Fruit fly (Drosophila melanogaster) whole organism, embryonic: ENCODE results near the gene CG14440.

Source experiments
- ATbp ChIP-seq: fragments of 200-800 bp; sonication (Bioruptor generic); optimal IDR thresholded peaks from 2 replicates; lab custom pipeline; 2017; ENCODE audit warnings: missing biosample characterization, mild to moderate bottlenecking, missing genetic modification characterization, missing genetic modification reagents
- Asciz ChIP-seq: fragments of 200-800 bp; sonication (Bioruptor generic); optimal IDR thresholded peaks from 2 replicates; lab custom pipeline; 2017; ENCODE audit warnings: missing biosample characterization, mild to moderate bottlenecking, missing genetic modification characterization, missing genetic modification reagents
- B-H2 ChIP-seq: fragments of 200-800 bp; sonication (Bioruptor generic); optimal IDR thresholded peaks from 2 replicates; lab custom pipeline; 2018; ENCODE audit warnings: missing biosample characterization, mild to moderate bottlenecking, missing genetic modification characterization
- CG10209 ChIP-seq: fragments of 200-800 bp; sonication (Bioruptor generic); optimal IDR thresholded peaks from 3 replicates; lab custom pipeline; 2017; ENCODE audit warnings: missing biosample characterization, mild to moderate bottlenecking, missing genetic modification characterization, missing genetic modification reagents
- CG10565 ChIP-seq: fragments of 200-800 bp; sonication (Bioruptor generic); optimal IDR thresholded peaks from 3 replicates; lab custom pipeline; 2016; ENCODE audit warnings: missing biosample characterization, mild to moderate bottlenecking, missing genetic modification characterization
- CG11085 ChIP-seq: fragments of 200-800 bp; sonication (Bioruptor generic); IDR thresholded peaks from 2 replicates; pipeline ENCODE4 v1.3.6; 2022; ENCODE audit warnings: missing biosample characterization, missing genetic modification characterization
- CG11696 ChIP-seq: fragments of 200-800 bp; sonication (Bioruptor generic); IDR thresholded peaks from 2 replicates; pipeline ENCODE4 v1.3.6; 2022; ENCODE audit warnings: missing biosample characterization, missing genetic modification characterization
- CG12236 ChIP-seq: fragments of 200-800 bp; sonication (Bioruptor generic); optimal IDR thresholded peaks from 2 replicates; lab custom pipeline; 2016; ENCODE audit warnings: missing biosample characterization, missing genetic modification characterization
- CG12769 ChIP-seq: fragments of 200-800 bp; sonication (Bioruptor generic); optimal IDR thresholded peaks from 2 replicates; lab custom pipeline; 2019; ENCODE audit warnings: missing biosample characterization, mild to moderate bottlenecking, missing genetic modification characterization, moderate library complexity
- CG13123 ChIP-seq: fragments of 200-800 bp; sonication (Bioruptor generic); optimal IDR thresholded peaks from 2 replicates; lab custom pipeline; 2016; ENCODE audit warnings: missing biosample characterization, missing genetic modification characterization
- CG15269 ChIP-seq: fragments of 200-800 bp; sonication (Bioruptor generic); optimal IDR thresholded peaks from 2 replicates; lab custom pipeline; 2018; ENCODE audit warnings: missing biosample characterization, mild to moderate bottlenecking, missing genetic modification characterization, moderate library complexity
- CG15479 ChIP-seq: fragments of 200-800 bp; sonication (Bioruptor generic); optimal IDR thresholded peaks from 3 replicates; lab custom pipeline; 2019; ENCODE audit warnings: missing biosample characterization, mild to moderate bottlenecking, missing genetic modification characterization, moderate library complexity
- CG16815 ChIP-seq: fragments of 200-800 bp; sonication (Bioruptor generic); optimal IDR thresholded peaks from 3 replicates; lab custom pipeline; 2017; ENCODE audit warnings: missing biosample characterization, mild to moderate bottlenecking, missing genetic modification characterization
- CG1792 ChIP-seq: fragments of 200-800 bp; sonication (Bioruptor generic); optimal IDR thresholded peaks from 2 replicates; lab custom pipeline; 2016; ENCODE audit warnings: missing biosample characterization, missing genetic modification characterization
- CG18599 ChIP-seq: fragments of 200-800 bp; sonication (Bioruptor generic); optimal IDR thresholded peaks from 3 replicates; lab custom pipeline; 2017; ENCODE audit warnings: missing biosample characterization, missing genetic modification characterization, mild to moderate bottlenecking, moderate library complexity, missing genetic modification reagents
- CG2875 ChIP-seq: fragments of 200-800 bp; sonication (Bioruptor generic); optimal IDR thresholded peaks from 2 replicates; lab custom pipeline; 2017; ENCODE audit warnings: missing biosample characterization, mild to moderate bottlenecking, missing genetic modification characterization, missing genetic modification reagents
- CG2889 ChIP-seq: fragments of 200-800 bp; sonication (Bioruptor generic); IDR thresholded peaks from 3 replicates; pipeline ENCODE4 v1.3.6; 2022; ENCODE audit warnings: missing biosample characterization, missing genetic modification characterization
- CG31365 ChIP-seq: fragments of 200-800 bp; sonication (Bioruptor generic); optimal IDR thresholded peaks from 2 replicates; lab custom pipeline; 2018; ENCODE audit warnings: missing biosample characterization, mild to moderate bottlenecking, missing genetic modification characterization
- CG33213 ChIP-seq: fragments of 200-800 bp; sonication (Bioruptor generic); optimal IDR thresholded peaks from 3 replicates; lab custom pipeline; 2016; ENCODE audit warnings: missing biosample characterization, missing genetic modification characterization
- CG4328 ChIP-seq: fragments of 200-800 bp; sonication (Bioruptor generic); optimal IDR thresholded peaks from 3 replicates; lab custom pipeline; 2017; ENCODE audit warnings: missing biosample characterization, missing genetic modification reagents, missing genetic modification characterization
- CG5180 ChIP-seq: fragments of 200-800 bp; sonication (Bioruptor generic); optimal IDR thresholded peaks from 3 replicates; lab custom pipeline; 2017; ENCODE audit warnings: missing biosample characterization, missing genetic modification characterization, mild to moderate bottlenecking, moderate library complexity, missing genetic modification reagents
- CG8290 ChIP-seq, 3 experiments: fragments of 200-800 bp; sonication (Bioruptor generic); optimal IDR thresholded peaks; 2 replicates each; lab custom pipeline; 2016 to 2019; ENCODE audit warnings: missing biosample characterization in 3 of 3, missing genetic modification characterization in 3 of 3, mild to moderate bottlenecking in 2 of 3, moderate library complexity in 1 of 3
- CG8944 ChIP-seq: fragments of 200-800 bp; sonication (Bioruptor generic); optimal IDR thresholded peaks from 3 replicates; lab custom pipeline; 2016; ENCODE audit warnings: missing biosample characterization, missing genetic modification characterization
- CG9609 ChIP-seq: fragments of 200-800 bp; sonication (Bioruptor generic); optimal IDR thresholded peaks from 3 replicates; lab custom pipeline; 2016; ENCODE audit warnings: missing biosample characterization, missing genetic modification characterization
- D19A ChIP-seq: fragments of 200-800 bp; optimal IDR thresholded peaks from 3 replicates; lab custom pipeline; 2019; ENCODE audit warnings: missing biosample characterization, mild to moderate bottlenecking, missing genetic modification characterization, moderate library complexity
- D19B ChIP-seq: fragments of 200-800 bp; sonication (Bioruptor generic); optimal IDR thresholded peaks from 2 replicates; lab custom pipeline; 2017; ENCODE audit warnings: missing biosample characterization, mild to moderate bottlenecking, missing genetic modification characterization
- Dref ChIP-seq: fragments of 200-800 bp; sonication (Bioruptor generic); IDR thresholded peaks from 2 replicates; pipeline ENCODE4 v1.3.6; 2022; ENCODE audit warnings: missing biosample characterization, missing genetic modification characterization
- E2f1 ChIP-seq: fragments of 200-800 bp; sonication (Bioruptor generic); IDR thresholded peaks from 2 replicates; pipeline ENCODE4 v1.3.6; 2022; ENCODE audit warnings: missing biosample characterization, missing genetic modification characterization
- Fer2 ChIP-seq: fragments of 200-800 bp; sonication (Bioruptor generic); optimal IDR thresholded peaks from 2 replicates; lab custom pipeline; 2018; ENCODE audit warnings: missing biosample characterization, mild to moderate bottlenecking, missing genetic modification characterization, moderate library complexity
- HLH54F ChIP-seq: fragments of 200-800 bp; sonication (Bioruptor generic); optimal IDR thresholded peaks from 3 replicates; lab custom pipeline; 2016; ENCODE audit warnings: missing biosample characterization, missing genetic modification characterization
- Hmr ChIP-seq: fragments of 200-800 bp; sonication (Bioruptor generic); optimal IDR thresholded peaks from 3 replicates; lab custom pipeline; 2017; ENCODE audit warnings: mild to moderate bottlenecking, missing biosample characterization, missing genetic modification reagents, missing genetic modification characterization
- Hmx ChIP-seq: fragments of 200-800 bp; sonication (Bioruptor generic); optimal IDR thresholded peaks from 2 replicates; lab custom pipeline; 2016; ENCODE audit warnings: missing biosample characterization, missing genetic modification characterization
- MTF-1 ChIP-seq: fragments of 200-800 bp; sonication (Bioruptor generic); optimal IDR thresholded peaks from 2 replicates; lab custom pipeline; 2018; ENCODE audit warnings: missing biosample characterization, mild to moderate bottlenecking, missing genetic modification characterization, borderline replicate concordance
- Neu2 ChIP-seq: fragments of 200-800 bp; sonication (Bioruptor generic); optimal IDR thresholded peaks from 3 replicates; lab custom pipeline; 2016; ENCODE audit warnings: missing biosample characterization, missing genetic modification characterization, borderline replicate concordance
- bbx ChIP-seq: fragments of 200-800 bp; sonication (Bioruptor generic); IDR thresholded peaks from 2 replicates; pipeline ENCODE4 v1.3.6; 2022; ENCODE audit warnings: missing biosample characterization, missing genetic modification characterization; ENCODE audit not compliant: partially characterized antibody
- dan ChIP-seq: fragments of 200-800 bp; sonication (Bioruptor generic); IDR thresholded peaks from 2 replicates; pipeline ENCODE4 v1.3.6; 2022; ENCODE audit warnings: missing biosample characterization, missing genetic modification characterization
- exex ChIP-seq: fragments of 200-800 bp; sonication (Bioruptor generic); optimal IDR thresholded peaks from 4 replicates; lab custom pipeline; 2018; ENCODE audit warnings: missing biosample characterization, mild to moderate bottlenecking, missing genetic modification characterization, moderate library complexity
- gfzf ChIP-seq: fragments of 200-800 bp; sonication (Bioruptor generic); optimal IDR thresholded peaks from 2 replicates; lab custom pipeline; 2016; ENCODE audit warnings: missing biosample characterization, mild to moderate bottlenecking, missing genetic modification characterization, moderate library complexity
- gsb ChIP-seq: fragments of 200-800 bp; sonication (Bioruptor generic); IDR thresholded peaks from 2 replicates; pipeline ENCODE4 v1.3.6; 2022; ENCODE audit warnings: missing biosample characterization, missing genetic modification characterization
- ham ChIP-seq: fragments of 200-800 bp; sonication (Bioruptor generic); IDR thresholded peaks from 2 replicates; pipeline ENCODE4 v1.3.6; 2022; ENCODE audit warnings: missing biosample characterization, missing genetic modification characterization
- hbn ChIP-seq: fragments of 200-800 bp; sonication (Bioruptor generic); IDR thresholded peaks from 2 replicates; pipeline ENCODE4 v1.3.6; 2022; ENCODE audit warnings: missing biosample characterization, missing genetic modification characterization; ENCODE audit not compliant: partially characterized antibody
- ind ChIP-seq: fragments of 200-800 bp; sonication (Bioruptor generic); optimal IDR thresholded peaks from 3 replicates; lab custom pipeline; 2016; ENCODE audit warnings: missing biosample characterization, missing genetic modification characterization
- inv ChIP-seq: fragments of 200-800 bp; sonication (Bioruptor generic); IDR thresholded peaks from 2 replicates; pipeline ENCODE4 v1.3.6; 2022; ENCODE audit warnings: missing biosample characterization, missing genetic modification characterization; ENCODE audit not compliant: partially characterized antibody
- jigr1 ChIP-seq: fragments of 200-800 bp; sonication (Bioruptor generic); IDR thresholded peaks from 3 replicates; pipeline ENCODE4 v1.3.6; 2022; ENCODE audit warnings: missing biosample characterization, missing genetic modification characterization
- jing ChIP-seq: fragments of 200-800 bp; sonication (Bioruptor generic); optimal IDR thresholded peaks from 2 replicates; lab custom pipeline; 2018; ENCODE audit warnings: missing biosample characterization, mild to moderate bottlenecking, missing genetic modification characterization
- ken ChIP-seq: fragments of 200-800 bp; sonication (Bioruptor generic); IDR thresholded peaks from 3 replicates; pipeline ENCODE4 v1.3.6; 2022; ENCODE audit warnings: missing biosample characterization, missing genetic modification characterization
- lbe ChIP-seq: fragments of 200-800 bp; sonication (Bioruptor generic); optimal IDR thresholded peaks from 2 replicates; lab custom pipeline; 2016; ENCODE audit warnings: missing biosample characterization, mild to moderate bottlenecking, missing genetic modification characterization
- p53 ChIP-seq: fragments of 200-800 bp; sonication (Bioruptor generic); optimal IDR thresholded peaks from 2 replicates; lab custom pipeline; 2016; ENCODE audit warnings: missing biosample characterization, missing genetic modification characterization
- salm ChIP-seq: fragments of 200-800 bp; sonication (Bioruptor generic); optimal IDR thresholded peaks from 2 replicates; lab custom pipeline; 2018; ENCODE audit warnings: missing biosample characterization, mild to moderate bottlenecking, missing genetic modification characterization
- sug ChIP-seq: fragments of 200-800 bp; optimal IDR thresholded peaks from 2 replicates; lab custom pipeline; 2019; ENCODE audit warnings: missing biosample characterization, mild to moderate bottlenecking, missing genetic modification characterization, moderate library complexity
- tx ChIP-seq: fragments of 200-800 bp; sonication (Bioruptor generic); optimal IDR thresholded peaks from 2 replicates; lab custom pipeline; 2016; ENCODE audit warnings: missing biosample characterization, missing genetic modification characterization

The CG14440 gene

dm6 chrX:6719968-6720367 is 21.6 kb upstream of the CG14440 start (continued):
- no peak for TF ChIP-seq exex (tag; lab: Kevin White, UChicago)
- peak; percentile 40 for TF ChIP-seq CG18599
- no peak for TF ChIP-seq bbx
- no peak for TF ChIP-seq ham (GFP tag; lab: Robert Waterston, UW)
- TF ChIP-seq CG2889 (GFP tag; lab: Robert Waterston, UW) = no peak
- peak; percentile 35 for TF ChIP-seq CG10209
- no peak for TF ChIP-seq Neu2 (GFP tag; lab: Kevin White, UChicago)
- no peak for TF ChIP-seq CG15479 (GFP tag; lab: Kevin White, UChicago)
- peak; percentile 34 for TF ChIP-seq Hmr (GFP tag; lab: Kevin White, UChicago)
- no peak for TF ChIP-seq B-H2
- no peak for TF ChIP-seq CG16815
- no peak for TF ChIP-seq ind (GFP tag; lab: Kevin White, UChicago)
- TF ChIP-seq CG5180 (GFP tag; lab: Kevin White, UChicago) = peak; percentile 18
- TF ChIP-seq CG12769 (tag; lab: Kevin White, UChicago) = peak; percentile 7
- TF ChIP-seq salm = no peak
- TF ChIP-seq gfzf (GFP tag; lab: Kevin White, UChicago) = no peak
- TF ChIP-seq CG1792 = no peak
- TF ChIP-seq CG31365 (tag; lab: Kevin White, UChicago) = no peak
- TF ChIP-seq CG8944 (GFP tag; lab: Kevin White, UChicago) = no peak
- no peak for TF ChIP-seq Dref (GFP tag; lab: Robert Waterston, UW)
- TF ChIP-seq CG9609 (GFP tag; lab: Kevin White, UChicago) = no peak
- TF ChIP-seq CG8290 (GFP tag; optimal IDR thresholded peaks at IDR 0.05; lab: Kevin White, UChicago) = no peak
- TF ChIP-seq CG8290 (tag; optimal IDR thresholded peaks at IDR 0.05; lab: Kevin White, UChicago) = peak in 1 of 2 experiments; percentile 1
- no peak for TF ChIP-seq Hmx (GFP tag; lab: Kevin White, UChicago)
- TF ChIP-seq ATbp (GFP tag; lab: Kevin White, UChicago) = peak; percentile 52
- no peak for TF ChIP-seq ken (GFP tag; lab: Robert Waterston, UW)
- TF ChIP-seq CG11085 (GFP tag; lab: Robert Waterston, UW) = no peak
- TF ChIP-seq CG10565 (GFP tag; lab: Kevin White, UChicago) = no peak
- TF ChIP-seq gsb (GFP tag; lab: Robert Waterston, UW) = no peak
- no peak for TF ChIP-seq E2f1
- no peak for TF ChIP-seq hbn (GFP tag; lab: Robert Waterston, UW)
- TF ChIP-seq sug (tag; lab: Kevin White, UChicago) = peak; percentile 8
- no peak for TF ChIP-seq jing (GFP tag; lab: Kevin White, UChicago)
- no peak for TF ChIP-seq inv (GFP tag; lab: Robert Waterston, UW)
- no peak for TF ChIP-seq CG2875 (GFP tag; lab: Kevin White, UChicago)
- no peak for TF ChIP-seq CG13123 (GFP tag; lab: Kevin White, UChicago)
- TF ChIP-seq CG33213 = no peak
- TF ChIP-seq D19B = no peak
- TF ChIP-seq CG11696 (GFP tag; lab: Robert Waterston, UW) = no peak
- no peak for TF ChIP-seq lbe (GFP tag; lab: Kevin White, UChicago)
- peak; percentile 38 for TF ChIP-seq Asciz (GFP tag; lab: Kevin White, UChicago)
- no peak for TF ChIP-seq CG15269
- peak; percentile 2 for TF ChIP-seq MTF-1 (GFP tag; lab: Kevin White, UChicago)
- no peak for TF ChIP-seq jigr1 (GFP tag; lab: Robert Waterston, UW)
- TF ChIP-seq D19A (tag; lab: Kevin White, UChicago) = no peak
- TF ChIP-seq Fer2 (tag; lab: Kevin White, UChicago) = no peak
- TF ChIP-seq CG12236 (GFP tag; lab: Kevin White, UChicago) = no peak
- no peak for TF ChIP-seq dan
- TF ChIP-seq tx = no peak
- no peak for TF ChIP-seq HLH54F (GFP tag; lab: Kevin White, UChicago)
- TF ChIP-seq CG4328 (GFP tag; lab: Kevin White, UChicago) = peak; percentile 34
- TF ChIP-seq p53 (GFP tag; lab: Kevin White, UChicago) = no peak
